Fruit fly (Drosophila melanogaster): ENCODE measurements around the gene Jon99Fi.

Gene Jon99Fi

dm6 chr3R:30501174-30501573 lies 12.4 kb downstream of the Jon99Fi start:
- no peak for TF ChIP-seq CG14050 (GFP tag; IDR thresholded peaks at IDR 0.05)
- TF ChIP-seq CG6683 (GFP tag; optimal IDR thresholded peaks at IDR 0.05), result no peak
- TF ChIP-seq pan (optimal IDR thresholded peaks at IDR 0.05), result no peak
- TF ChIP-seq pan (GFP tag; optimal IDR thresholded peaks at IDR 0.05 in 1 of 2, IDR thresholded peaks at IDR 0.05 in 1 of 2), result peak in 1 of 2 experiments; percentile 29
- TF ChIP-seq dpn (GFP tag; optimal IDR thresholded peaks at IDR 0.05), result no peak
- peak; percentile 57 for TF ChIP-seq ara (GFP tag; IDR thresholded peaks at IDR 0.05)
- TF ChIP-seq CG2202 (tag; optimal IDR thresholded peaks at IDR 0.05), result no peak
- TF ChIP-seq CG4328 (GFP tag; optimal IDR thresholded peaks at IDR 0.05), result no peak
- TF ChIP-seq crp (GFP tag; optimal IDR thresholded peaks at IDR 0.05), result no peak
- TF ChIP-seq Drgx (GFP tag; IDR thresholded peaks at IDR 0.05), result no peak; the same call in 1 of the 2 replicates
- TF ChIP-seq dmrt99B (tag; optimal IDR thresholded peaks at IDR 0.05), result no peak
- TF ChIP-seq ERR (GFP tag; optimal IDR thresholded peaks at IDR 0.05), result no peak
- TF ChIP-seq Rfx (GFP tag; IDR thresholded peaks at IDR 0.05), result peak; percentile 45
- no peak for TF ChIP-seq CG30020 (tag; optimal IDR thresholded peaks at IDR 0.05)
- no peak for TF ChIP-seq Sry-δ (GFP tag; optimal IDR thresholded peaks at IDR 0.05)
- 0 out of 3 replicates have a peak, but pooled peaks have one; percentile 23 for TF ChIP-seq CG34422 (GFP tag; IDR thresholded peaks at IDR 0.05)
- no peak for TF ChIP-seq dimm (GFP tag; IDR thresholded peaks at IDR 0.05)
- peak; percentile 39 for TF ChIP-seq bab2 (GFP tag; optimal IDR thresholded peaks at IDR 0.05)
- TF ChIP-seq CG9932 (GFP tag; IDR thresholded peaks at IDR 0.05), result no peak
- TF ChIP-seq z (GFP tag; IDR thresholded peaks at IDR 0.05), result no peak
- no peak for TF ChIP-seq CG18476 (GFP tag; optimal IDR thresholded peaks at IDR 0.05)
- TF ChIP-seq Usf (GFP tag; optimal IDR thresholded peaks at IDR 0.05), result no peak
- no peak for TF ChIP-seq ken (GFP tag; IDR thresholded peaks at IDR 0.05)
- no peak for TF ChIP-seq CG14965 (GFP tag; optimal IDR thresholded peaks at IDR 0.05; ENCODE audit: borderline replicate concordance)
- TF ChIP-seq CG9437 (GFP tag; optimal IDR thresholded peaks at IDR 0.05), result no peak
- peak; percentile 37 for TF ChIP-seq az2 (GFP tag; optimal IDR thresholded peaks at IDR 0.05)
- TF ChIP-seq Ets65A (GFP tag), result peak; percentile 93
- TF ChIP-seq Mad (GFP tag; optimal IDR thresholded peaks at IDR 0.05), result no peak
- no peak for TF ChIP-seq Fer1 (GFP tag; optimal IDR thresholded peaks at IDR 0.05)
- no peak for TF ChIP-seq CG2199 (GFP tag; IDR thresholded peaks at IDR 0.05)
- TF ChIP-seq CG12071 (GFP tag; optimal IDR thresholded peaks at IDR 0.05), result no peak
- peak; percentile 38; the same call in 1 of the 2 replicates for TF ChIP-seq CG8765 (GFP tag; IDR thresholded peaks at IDR 0.05)
- no peak for TF ChIP-seq sd (tag; optimal IDR thresholded peaks at IDR 0.05)
- TF ChIP-seq Sin3A (optimal IDR thresholded peaks at IDR 0.05), result no peak
- no peak for TF ChIP-seq gsb-n (tag; optimal IDR thresholded peaks at IDR 0.05)
- peak; percentile 50 for TF ChIP-seq sisA (GFP tag; IDR thresholded peaks at IDR 0.05)
- TF ChIP-seq jing (GFP tag; optimal IDR thresholded peaks at IDR 0.05), result peak; percentile 21
- no peak for TF ChIP-seq CoRest (tag; optimal IDR thresholded peaks at IDR 0.05)
- no peak for TF ChIP-seq CHES-1-like (GFP tag; optimal IDR thresholded peaks at IDR 0.05)
- peak; percentile 4 for TF ChIP-seq CG16815 (GFP tag; optimal IDR thresholded peaks at IDR 0.05)
- TF ChIP-seq ash1 (GFP tag; optimal IDR thresholded peaks at IDR 0.05), result no peak
- TF ChIP-seq CG10209 (GFP tag; optimal IDR thresholded peaks at IDR 0.05), result peak; percentile 28
- no peak for TF ChIP-seq ap (GFP tag; IDR thresholded peaks at IDR 0.05)
- TF ChIP-seq CG1529 (GFP tag; optimal IDR thresholded peaks at IDR 0.05), result no peak
- TF ChIP-seq Mes4 (GFP tag; optimal IDR thresholded peaks at IDR 0.05), result no peak
- no peak for TF ChIP-seq bbx (GFP tag; IDR thresholded peaks at IDR 0.05; ENCODE audit: partially characterized antibody)
- TF ChIP-seq Poxn (GFP tag; IDR thresholded peaks at IDR 0.05), result no peak
- TF ChIP-seq CG43689 (GFP tag; IDR thresholded peaks at IDR 0.05), result no peak
- TF ChIP-seq CG17802 (tag; optimal IDR thresholded peaks at IDR 0.05), result no peak
- peak; percentile 32; the same call in 1 of the 2 replicates for TF ChIP-seq ttk (GFP tag; IDR thresholded peaks at IDR 0.05)
- no peak for TF ChIP-seq trem (tag; optimal IDR thresholded peaks at IDR 0.05)
- TF ChIP-seq CG31441 (GFP tag; IDR thresholded peaks at IDR 0.05), result no peak
- TF ChIP-seq peb (GFP tag; IDR thresholded peaks at IDR 0.05), result no peak
